Worm (Caenorhabditis elegans) whole organism, L1 larva: ENCODE results near the gene C39B10.5.

Experiments used
- ces-1 ChIP-seq: fragments of 150-350 bp; optimal IDR thresholded peaks from 2 replicates; lab custom pipeline; 2014; ENCODE audit warnings: missing biosample characterization, missing genetic modification reagents, missing genetic modification characterization
- hlh-4 ChIP-seq: sonication (generic microtip); optimal IDR thresholded peaks from 2 replicates; lab custom pipeline; 2016; ENCODE audit warnings: mild to moderate bottlenecking, missing genetic modification characterization, missing compliant biosample characterization
- unc-130 ChIP-seq: fragments of 150-350 bp; optimal IDR thresholded peaks from 2 replicates; lab custom pipeline; 2017; ENCODE audit warnings: missing biosample characterization, missing genetic modification characterization, inconsistent platforms

- TF ChIP-seq hlh-4 (tag; lab: Kevin White, UChicago) = no peak
- no peak for TF ChIP-seq ces-1 (GFP tag; lab: Kevin White, UChicago)
- TF ChIP-seq unc-130 (tag; lab: Kevin White, UChicago) = no peak
These were observed 13.3 kb upstream of the C39B10.5 start for ce11 chrX:10433863-10434262.
